Worm (Caenorhabditis elegans) whole organism, dauer: Measurements from ENCODE around the gene ins-15.

Source experiments
- unc-62 ChIP-seq: sonication (generic microtip); optimal IDR thresholded peaks from 2 replicates; lab custom pipeline; 2017; ENCODE audit warnings: missing biosample characterization, missing genetic modification reagents, missing genetic modification characterization

ins-15 gene

ce11 chrII:6752850-6753249 is 8.3 kb upstream of the ins-15 start, which contains the start of gene F41G3.21:
TSS of gene F41G3.21 (minus strand) at chrII:6752950.
- no peak for TF ChIP-seq unc-62

- TF ChIP-seq unc-62, result no peak
Observed at ce11 chrII:6752027-6752426, 7.5 kb upstream of the ins-15 start, which contains the start of gene F41G3.19. TSS of gene F41G3.19 (minus strand) at chrII:6752127.

- no peak for TF ChIP-seq unc-62
Observed at ce11 chrII:6750929-6751328, 6.4 kb upstream of the ins-15 start, which contains the start of gene F41G3.20. TSS of gene F41G3.20 (minus strand) at chrII:6751029.

ce11 chrII:6749422-6749821 is 4.9 kb upstream of the ins-15 start, which contains the start of gene F41G3.10:
TSS of gene F41G3.10 (minus strand) at chrII:6749522.
- no peak for TF ChIP-seq unc-62

- no peak for TF ChIP-seq unc-62
Observed at ce11 chrII:6746404-6746803, 1.9 kb upstream of the ins-15 start, which contains the start of gene F41G3.5. TSS of gene F41G3.5 (plus strand) at chrII:6746704.

ce11 chrII:6745783-6746182 is 1.2 kb upstream of the ins-15 start, which contains the start of gene ins-14:
TSS of gene ins-14 (minus strand) at chrII:6745814.
- TF ChIP-seq unc-62, result no peak

ce11 chrII:6742614-6743013 is 1.9 kb downstream of the ins-15 start, which contains the start of gene F41G3.6:
TSS of gene F41G3.6 (plus strand) at chrII:6742914.
- no peak for TF ChIP-seq unc-62

ce11 chrII:6741428-6741827 is 3.1 kb downstream of the ins-15 start, which contains the start of gene exos-8:
TSS of gene exos-8 (plus strand) at chrII:6741691.
- TF ChIP-seq unc-62, result no peak

ce11 chrII:6736604-6737003 is 7.9 kb downstream of the ins-15 start, which contains the start of gene T14B4.1:
TSS of gene T14B4.1 (plus strand) at chrII:6736904.
- no peak for TF ChIP-seq unc-62

ce11 chrII:6736066-6736465 is 8.5 kb downstream of the ins-15 start, which contains the start of gene mrps-18.C:
TSS of gene mrps-18.C (plus strand) at chrII:6736203.
- no peak for TF ChIP-seq unc-62

- TF ChIP-seq unc-62, result no peak
Observed at ce11 chrII:6734674-6735073, 9.9 kb downstream of the ins-15 start, which contains the start of gene T14B4.3. TSS of gene T14B4.3 (plus strand) at chrII:6734937.

ce11 chrII:6733718-6734117 is 10.8 kb downstream of the ins-15 start, which contains the start of gene T14B4.9:
TSS of gene T14B4.9 (minus strand) at chrII:6733818.
- no peak for TF ChIP-seq unc-62

- no peak for TF ChIP-seq unc-62
Observed at ce11 chrII:6729331-6729730, 15.2 kb downstream of the ins-15 start, which contains the start of gene T14B4.8. TSS of gene T14B4.8 (minus strand) at chrII:6729390.

ce11 chrII:6726814-6727213 is 17.7 kb downstream of the ins-15 start:
- no peak for TF ChIP-seq unc-62

- TF ChIP-seq unc-62, result no peak
Observed at ce11 chrII:6721581-6721980, 23.0 kb downstream of the ins-15 start.

- no peak for TF ChIP-seq unc-62
Observed at ce11 chrII:6718221-6718620, 26.3 kb downstream of the ins-15 start, which contains the start of gene tsp-10. TSS of gene tsp-10 (plus strand) at chrII:6718586.

ce11 chrII:6716638-6717037 is 27.9 kb downstream of the ins-15 start, which contains the start of the genes T14B4.5 and T14B4.20:
TSS of gene T14B4.5 (plus strand) at chrII:6716863.
TSS of gene T14B4.20 (plus strand) at chrII:6716901.
- TF ChIP-seq unc-62, result no peak

ce11 chrII:6715853-6716252 is 28.7 kb downstream of the ins-15 start:
- TF ChIP-seq unc-62, result no peak
